Worm (Caenorhabditis elegans) whole organism, young adult: ENCODE data around the gene F45E1.1.

Experiments
- B0336.3 ChIP-seq: fragments of 200-800 bp; sonication (Bioruptor generic); IDR thresholded peaks from 2 replicates; pipeline ENCODE4 v1.3.6; 2022; ENCODE audit warnings: missing genetic modification characterization, missing compliant biosample characterization
- C06A6.2 ChIP-seq: fragments of 200-800 bp; sonication (Bioruptor generic); conservative IDR thresholded peaks from 2 replicates; pipeline ENCODE4 v1.3.6; 2022; ENCODE audit warnings: missing genetic modification characterization, missing compliant biosample characterization
- F33H1.4 ChIP-seq: fragments of 200-800 bp; sonication (Bioruptor generic); IDR thresholded peaks from 2 replicates; pipeline ENCODE4 v1.3.6; 2022; ENCODE audit warnings: missing genetic modification reagents, missing genetic modification characterization, missing compliant biosample characterization
- F49E8.2 ChIP-seq: sonication (generic microtip); optimal IDR thresholded peaks from 3 replicates; lab custom pipeline; 2017; ENCODE audit warnings: missing genetic modification characterization, mild to moderate bottlenecking, missing compliant biosample characterization, antibody characterized with exemption, moderate library complexity; ENCODE audit not compliant: insufficient read depth
- F55B11.4 ChIP-seq: sonication (generic microtip); optimal IDR thresholded peaks from 2 replicates; lab custom pipeline; 2016; ENCODE audit warnings: missing compliant biosample characterization, missing genetic modification characterization, borderline replicate concordance; ENCODE audit not compliant: insufficient read depth
- F57A8.1 ChIP-seq: fragments of 200-800 bp; sonication (Bioruptor generic); optimal IDR thresholded peaks from 2 replicates; lab custom pipeline; 2018; ENCODE audit warnings: mild to moderate bottlenecking, missing genetic modification characterization, moderate library complexity, missing compliant biosample characterization
- K12H6.12 ChIP-seq: fragments of 200-800 bp; sonication (Bioruptor generic); optimal IDR thresholded peaks from 2 replicates; lab custom pipeline; 2018; ENCODE audit warnings: mild to moderate bottlenecking, missing genetic modification characterization, missing compliant biosample characterization
- T07F8.4 ChIP-seq: sonication (generic microtip); optimal IDR thresholded peaks from 2 replicates; lab custom pipeline; 2016; ENCODE audit warnings: mild to moderate bottlenecking, missing genetic modification characterization, moderate library complexity, missing compliant biosample characterization
- Y53F4B.3 ChIP-seq: fragments of 200-800 bp; sonication (Bioruptor generic); IDR thresholded peaks from 2 replicates; pipeline ENCODE4 v1.3.6; 2022; ENCODE audit warnings: missing genetic modification reagents, missing genetic modification characterization, missing compliant biosample characterization
- Y67H2A.10 ChIP-seq: fragments of 200-800 bp; sonication (Bioruptor generic); conservative IDR thresholded peaks from 2 replicates; pipeline ENCODE4 v1.3.6; 2022; ENCODE audit warnings: missing genetic modification reagents, missing genetic modification characterization, missing compliant biosample characterization
- ama-1 ChIP-seq, 3 experiments: fragments of 150-350 bp in 1 of 3; sonication (generic microtip) in 2 of 3; optimal IDR thresholded peaks; 2 replicates each; lab custom pipeline; 2014 to 2018; ENCODE audit warnings: missing biosample characterization in 2 of 3, missing genetic modification characterization in 2 of 3, missing genetic modification reagents in 2 of 3
- atf-7 ChIP-seq: sonication (generic microtip); optimal IDR thresholded peaks from 2 replicates; lab custom pipeline; 2017; ENCODE audit warnings: mild to moderate bottlenecking, missing genetic modification characterization, missing compliant biosample characterization
- attf-3 ChIP-seq: fragments of 200-800 bp; sonication (Bioruptor generic); conservative IDR thresholded peaks from 2 replicates; pipeline ENCODE4 v1.3.6; 2022; ENCODE audit warnings: missing genetic modification reagents, missing genetic modification characterization, missing compliant biosample characterization
- attf-6 ChIP-seq: fragments of 200-800 bp; sonication (Bioruptor generic); IDR thresholded peaks from 2 replicates; pipeline ENCODE4 v1.3.6; 2022; ENCODE audit warnings: missing genetic modification reagents, missing genetic modification characterization, missing compliant biosample characterization
- ccch-3 ChIP-seq: fragments of 200-800 bp; sonication (Bioruptor generic); optimal IDR thresholded peaks from 2 replicates; lab custom pipeline; 2018; ENCODE audit warnings: mild to moderate bottlenecking, missing genetic modification characterization, missing compliant biosample characterization
- cebp-1 ChIP-seq, 2 experiments: fragments of 200-800 bp in 1 of 2; sonication (Bioruptor generic) in 1 of 2; sonication (generic microtip) in 1 of 2; IDR thresholded peaks in 1 of 2; optimal IDR thresholded peaks in 1 of 2; 2 replicates each; pipeline versions ENCODE4 v1.3.6 to Lab custom; 2017 to 2022; ENCODE audit warnings: missing compliant biosample characterization in 2 of 2, missing genetic modification characterization in 2 of 2, mild to moderate bottlenecking in 1 of 2, missing genetic modification reagents in 1 of 2, moderate library complexity in 1 of 2
- ceh-40 ChIP-seq: fragments of 200-800 bp; sonication (Bioruptor generic); IDR thresholded peaks from 2 replicates; pipeline ENCODE4 v1.3.6; 2022; ENCODE audit warnings: missing genetic modification characterization, missing compliant biosample characterization
- dpl-1 ChIP-seq: fragments of 150-350 bp; optimal IDR thresholded peaks from 2 replicates; lab custom pipeline; 2014; ENCODE audit warnings: missing biosample characterization, missing genetic modification reagents, missing genetic modification characterization
- efl-1 ChIP-seq: fragments of 150-350 bp; optimal IDR thresholded peaks from 2 replicates; lab custom pipeline; 2014; ENCODE audit warnings: missing biosample characterization, missing genetic modification reagents, missing genetic modification characterization
- egl-44 ChIP-seq: fragments of 200-800 bp; sonication (Bioruptor generic); IDR thresholded peaks from 2 replicates; pipeline ENCODE4 v1.3.6; 2022; ENCODE audit warnings: missing genetic modification reagents, missing genetic modification characterization, missing compliant biosample characterization
- egrh-3 ChIP-seq: fragments of 200-800 bp; sonication (Bioruptor generic); IDR thresholded peaks from 2 replicates; pipeline ENCODE4 v1.3.6; 2022; ENCODE audit warnings: missing genetic modification reagents, missing genetic modification characterization, missing compliant biosample characterization
- ekl-4 ChIP-seq: fragments of 200-800 bp; sonication (Bioruptor generic); IDR thresholded peaks from 2 replicates; pipeline ENCODE4 v1.3.6; 2022; ENCODE audit warnings: missing genetic modification reagents, missing genetic modification characterization, missing compliant biosample characterization
- him-1 ChIP-seq: sonication (generic microtip); optimal IDR thresholded peaks from 2 replicates; lab custom pipeline; 2016; ENCODE audit warnings: missing genotype, missing genetic modification reagents, missing genetic modification characterization, missing compliant biosample characterization
- hmg-20 ChIP-seq: fragments of 200-800 bp; sonication (Bioruptor generic); IDR thresholded peaks from 2 replicates; pipeline ENCODE4 v1.3.6; 2022; ENCODE audit warnings: missing genetic modification reagents, missing genetic modification characterization, missing compliant biosample characterization
- hrde-1 ChIP-seq: sonication (generic microtip); optimal IDR thresholded peaks from 2 replicates; lab custom pipeline; 2016; ENCODE audit warnings: missing genetic modification characterization, mild to moderate bottlenecking, missing compliant biosample characterization, moderate library complexity, missing genotype, missing genetic modification reagents, borderline replicate concordance
- let-607 ChIP-seq, 2 experiments: fragments of 200-800 bp in 1 of 2; sonication (Bioruptor generic) in 1 of 2; sonication (generic microtip) in 1 of 2; optimal IDR thresholded peaks; 2 replicates each; lab custom pipeline; 2016 to 2018; ENCODE audit warnings: mild to moderate bottlenecking in 2 of 2, missing compliant biosample characterization in 2 of 2, missing genetic modification characterization in 2 of 2, moderate library complexity in 2 of 2, missing genotype in 1 of 2
- lin-40 ChIP-seq: sonication (generic microtip); optimal IDR thresholded peaks from 2 replicates; lab custom pipeline; 2016; ENCODE audit warnings: missing genetic modification characterization, mild to moderate bottlenecking, missing compliant biosample characterization, missing genotype, missing genetic modification reagents
- lsl-1 ChIP-seq: fragments of 200-800 bp; sonication (Bioruptor generic); optimal IDR thresholded peaks from 2 replicates; lab custom pipeline; 2018; ENCODE audit warnings: mild to moderate bottlenecking, missing genetic modification characterization, moderate library complexity, missing compliant biosample characterization
- nfya-1 ChIP-seq: sonication (generic microtip); optimal IDR thresholded peaks from 2 replicates; lab custom pipeline; 2017; ENCODE audit warnings: antibody characterized with exemption, missing compliant biosample characterization, missing genetic modification characterization, borderline replicate concordance; ENCODE audit not compliant: insufficient read depth
- nfya-2 ChIP-seq: fragments of 200-800 bp; sonication (Bioruptor generic); IDR thresholded peaks from 2 replicates; pipeline ENCODE4 v1.3.6; 2022; ENCODE audit warnings: missing genetic modification reagents, missing genetic modification characterization, missing compliant biosample characterization
- nfyb-1 ChIP-seq: fragments of 200-800 bp; sonication (Bioruptor generic); IDR thresholded peaks from 2 replicates; pipeline ENCODE4 v1.3.6; 2022; ENCODE audit warnings: missing genetic modification reagents, missing genetic modification characterization, missing compliant biosample characterization
- nhr-80 ChIP-seq: sonication (generic microtip); optimal IDR thresholded peaks from 2 replicates; lab custom pipeline; 2016; ENCODE audit warnings: missing genetic modification characterization, missing compliant biosample characterization
- rcor-1 ChIP-seq: fragments of 200-800 bp; sonication (Bioruptor generic); IDR thresholded peaks from 2 replicates; pipeline ENCODE4 v1.3.6; 2022; ENCODE audit warnings: missing genetic modification reagents, missing genetic modification characterization, missing compliant biosample characterization
- sea-2 ChIP-seq: fragments of 200-800 bp; sonication (Bioruptor generic); IDR thresholded peaks from 2 replicates; pipeline ENCODE4 v1.3.6; 2022; ENCODE audit warnings: missing genetic modification characterization, missing compliant biosample characterization
- somi-1 ChIP-seq: fragments of 200-800 bp; sonication (Bioruptor generic); optimal IDR thresholded peaks from 2 replicates; lab custom pipeline; 2018; ENCODE audit warnings: mild to moderate bottlenecking, missing genetic modification characterization, missing compliant biosample characterization
- tbx-9 ChIP-seq: sonication (generic microtip); optimal IDR thresholded peaks from 2 replicates; lab custom pipeline; 2016; ENCODE audit warnings: borderline replicate concordance, missing genetic modification characterization, inconsistent platforms, missing compliant biosample characterization
- unc-62 ChIP-seq: fragments of 150-350 bp; optimal IDR thresholded peaks from 2 replicates; lab custom pipeline; 2014; ENCODE audit warnings: missing biosample characterization, missing genetic modification reagents, missing genetic modification characterization
- zfh-2 ChIP-seq: fragments of 200-800 bp; sonication (Bioruptor generic); conservative IDR thresholded peaks from 2 replicates; pipeline ENCODE4 v1.3.6; 2022; ENCODE audit warnings: missing genetic modification reagents, missing genetic modification characterization, missing compliant biosample characterization
- zim-3 ChIP-seq: sonication (generic microtip); optimal IDR thresholded peaks from 2 replicates; lab custom pipeline; 2017; ENCODE audit warnings: mild to moderate bottlenecking, missing genetic modification characterization, moderate library complexity, missing compliant biosample characterization
- ztf-18 ChIP-seq: sonication (generic microtip); optimal IDR thresholded peaks from 2 replicates; lab custom pipeline; 2016; ENCODE audit warnings: missing genotype, mild to moderate bottlenecking, missing genetic modification characterization, missing compliant biosample characterization
- ztf-25 ChIP-seq: fragments of 200-800 bp; sonication (Bioruptor generic); IDR thresholded peaks from 2 replicates; pipeline ENCODE4 v1.3.6; 2022; ENCODE audit warnings: missing genetic modification reagents, missing genetic modification characterization, missing compliant biosample characterization
- ztf-26 ChIP-seq: sonication (generic microtip); optimal IDR thresholded peaks from 2 replicates; lab custom pipeline; 2017; ENCODE audit warnings: missing genetic modification characterization, missing compliant biosample characterization

F45E1.1 gene

ce11 chrX:8022728-8023127, 19.2 kb downstream of the F45E1.1 start (continued):
- peak; percentile 38; the same call in 1 of the 2 replicates for TF ChIP-seq egl-44 (GFP tag; lab: Robert Waterston, UW)

DNA sequence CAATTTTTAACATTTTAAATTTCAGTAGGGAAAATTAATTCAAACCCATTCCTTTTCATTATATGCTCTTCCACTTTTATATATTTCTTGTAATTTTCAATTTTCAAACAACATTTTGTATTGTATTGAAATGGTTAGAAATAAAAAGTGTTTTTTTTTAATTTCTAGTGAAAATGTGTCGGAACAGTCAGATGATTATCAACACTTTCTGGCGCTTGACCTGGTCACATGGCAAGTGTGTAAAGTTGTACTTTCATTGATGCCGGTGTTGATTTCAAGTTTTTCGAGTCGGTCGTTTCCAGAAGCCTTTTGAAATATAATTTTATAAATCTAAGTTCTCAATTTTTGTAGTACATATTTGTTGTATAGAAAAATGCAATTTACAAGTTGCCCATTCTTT, 23.2 kb downstream of the F45E1.1 start:
- TF ChIP-seq nfyb-1 (GFP tag; lab: Robert Waterston, UW), result peak; percentile 49; the same call in 1 of the 2 replicates
- TF ChIP-seq nhr-80 (tag; lab: Kevin White, UChicago), result peak; percentile 27
- no peak for TF ChIP-seq nfya-1 (tag; lab: Kevin White, UChicago)
- no peak for TF ChIP-seq egrh-3 (GFP tag; lab: Robert Waterston, UW)
- peak; percentile 4 for TF ChIP-seq lin-40 (tag; lab: Kevin White, UChicago)
- TF ChIP-seq ekl-4 (GFP tag; lab: Robert Waterston, UW), result peak; percentile 18; the same call in 1 of the 2 replicates
- TF ChIP-seq somi-1 (GFP tag; lab: Kevin White, UChicago), result peak; percentile 19
- TF ChIP-seq cebp-1 (GFP tag; IDR thresholded peaks at IDR 0.05; lab: Robert Waterston, UW), result peak; percentile 32; the same call in 1 of the 2 replicates
- TF ChIP-seq cebp-1 (tag; optimal IDR thresholded peaks at IDR 0.05; lab: Kevin White, UChicago), result peak; percentile 50
- TF ChIP-seq ccch-3, result no peak

DNA sequence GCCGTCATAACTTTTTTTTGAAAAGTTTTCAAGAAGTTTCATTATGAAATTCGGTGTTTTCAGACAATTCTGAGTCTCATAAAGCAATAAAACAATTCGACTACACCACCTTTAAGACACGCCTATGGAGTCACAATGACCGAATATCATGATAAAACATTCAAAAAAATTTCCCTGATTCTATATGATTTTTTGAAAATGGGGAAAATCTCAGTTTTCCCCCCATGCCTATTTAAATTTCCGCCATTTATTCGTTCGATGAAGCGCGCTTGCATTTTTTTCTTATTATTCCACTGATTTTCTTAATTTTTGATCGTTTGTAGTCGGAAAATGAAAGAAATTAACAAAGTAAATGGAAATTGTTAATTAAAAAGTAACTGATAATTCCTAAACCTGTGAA, 24.0 kb downstream of the F45E1.1 start:
- TF ChIP-seq rcor-1, result no peak
- TF ChIP-seq F55B11.4 (tag; lab: Kevin White, UChicago), result no peak
- TF ChIP-seq Y53F4B.3 (GFP tag; lab: Robert Waterston, UW), result no peak
- TF ChIP-seq ama-1 (optimal IDR thresholded peaks at IDR 0.05; lab: Kevin White, UChicago), result no peak
- no peak for TF ChIP-seq ama-1 (GFP tag; optimal IDR thresholded peaks at IDR 0.05; lab: Kevin White, UChicago)
- no peak for TF ChIP-seq lsl-1 (GFP tag; lab: Kevin White, UChicago)
- TF ChIP-seq F49E8.2 (tag; lab: Kevin White, UChicago), result no peak
- TF ChIP-seq F57A8.1 (GFP tag; lab: Kevin White, UChicago), result no peak
- TF ChIP-seq let-607 (tag; optimal IDR thresholded peaks at IDR 0.05; lab: Kevin White, UChicago), result no peak
- TF ChIP-seq zim-3 (tag; lab: Kevin White, UChicago), result no peak
- TF ChIP-seq unc-62, result no peak
- no peak for TF ChIP-seq F33H1.4 (GFP tag; lab: Robert Waterston, UW)
- TF ChIP-seq atf-7, result no peak
- TF ChIP-seq zfh-2 (GFP tag; lab: Robert Waterston, UW), result no peak
- TF ChIP-seq nfya-2 (GFP tag; lab: Robert Waterston, UW), result no peak
- TF ChIP-seq nfya-1 (tag; lab: Kevin White, UChicago), result no peak
- no peak for TF ChIP-seq Y67H2A.10 (GFP tag; lab: Robert Waterston, UW)

DNA sequence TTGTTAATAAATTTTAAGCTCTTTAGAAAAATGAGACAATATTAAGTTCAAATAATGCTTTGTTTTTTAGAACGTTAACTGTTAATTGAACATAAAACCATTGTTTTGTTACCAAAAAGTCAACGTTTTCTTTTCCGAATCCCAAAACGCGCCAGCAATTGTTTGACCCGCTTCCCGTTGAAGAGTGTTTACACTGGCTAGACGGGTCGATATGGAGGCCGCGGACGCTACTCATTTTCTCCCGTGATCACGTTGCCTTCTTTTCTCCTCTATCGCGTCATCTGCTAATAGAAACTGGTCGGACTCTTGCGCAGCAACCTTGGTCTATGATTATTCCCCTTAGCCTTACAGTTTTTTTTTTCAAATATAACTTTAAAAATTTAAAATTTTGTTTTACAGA, 25.6 kb downstream of the F45E1.1 start, which contains the start of gene C34D10.1:
C34D10.1 (plus strand) TSS at position 400 of the 400 bp plus-strand sequence.
- peak; percentile 90 for TF ChIP-seq ztf-18 (tag; lab: Kevin White, UChicago)
- TF ChIP-seq let-607 (tag; optimal IDR thresholded peaks at IDR 0.05; lab: Kevin White, UChicago), result no peak
- no peak for TF ChIP-seq T07F8.4 (tag; lab: Kevin White, UChicago)
- TF ChIP-seq hrde-1, result no peak
- peak; percentile 55 for TF ChIP-seq rcor-1
- no peak for TF ChIP-seq attf-3 (GFP tag; lab: Robert Waterston, UW)
- TF ChIP-seq hmg-20, result no peak
- no peak for TF ChIP-seq tbx-9 (tag; lab: Kevin White, UChicago)
- TF ChIP-seq sea-2 (GFP tag; lab: Robert Waterston, UW), result no peak
- TF ChIP-seq ceh-40 (GFP tag; lab: Robert Waterston, UW), result no peak
- peak; percentile 62 for TF ChIP-seq lin-40 (tag; lab: Kevin White, UChicago)
- TF ChIP-seq unc-62, result no peak
- TF ChIP-seq him-1 (tag; lab: Kevin White, UChicago), result no peak
- peak; percentile 67 for TF ChIP-seq K12H6.12 (tag; lab: Kevin White, UChicago)
- no peak for TF ChIP-seq ztf-25
- peak; percentile 48; the same call in 1 of the 2 replicates for TF ChIP-seq B0336.3 (GFP tag; lab: Robert Waterston, UW)
- no peak for TF ChIP-seq attf-6 (GFP tag; lab: Robert Waterston, UW)
- TF ChIP-seq C06A6.2 (GFP tag; lab: Robert Waterston, UW), result no peak
- no peak for TF ChIP-seq efl-1 (GFP tag; lab: Kevin White, UChicago)
- TF ChIP-seq ztf-26 (tag; lab: Kevin White, UChicago), result peak; percentile 58
- TF ChIP-seq dpl-1 (GFP tag; lab: Kevin White, UChicago), result no peak
